Worm (Caenorhabditis elegans): ENCODE data around the gene Y49F6B.19.

Y49F6B.19 gene

ce11 chrII:3516175-3516574 is 4.0 kb upstream of the Y49F6B.19 start:
- TF ChIP-seq tbx-8 (GFP tag; optimal IDR thresholded peaks at IDR 0.05) (no peak), sem-2 (GFP tag; optimal IDR thresholded peaks at IDR 0.05) (no peak), zip-8 (tag; optimal IDR thresholded peaks at IDR 0.05) (no peak), hlh-1 (tag; optimal IDR thresholded peaks at IDR 0.05) (no peak), drap-1 (GFP tag; optimal IDR thresholded peaks at IDR 0.05) (no peak), lsy-2 (tag; optimal IDR thresholded peaks at IDR 0.05) (no peak), ces-1 (GFP tag; optimal IDR thresholded peaks at IDR 0.05) (no peak), unc-39 (tag; optimal IDR thresholded peaks at IDR 0.05) (no peak), pha-4 (tag; optimal IDR thresholded peaks at IDR 0.05) (no peak), ceh-39 (tag; optimal IDR thresholded peaks at IDR 0.05) (no peak), elt-3 (tag; optimal IDR thresholded peaks at IDR 0.05) (no peak), sptf-1 (tag; optimal IDR thresholded peaks at IDR 0.05) (no peak)

ce11 chrII:3515384-3516053 is 3.4 kb upstream of the Y49F6B.19 start, which contains the start of the genes Y49F6B.14 and clec-125:
Gene Y49F6B.14, minus strand, starts transcription at chrII:3515484.
Gene clec-125, plus strand, starts transcription at chrII:3516003.
- TF ChIP-seq bed-3 (GFP tag; optimal IDR thresholded peaks at IDR 0.05) (no peak), cnd-1 (tag; optimal IDR thresholded peaks at IDR 0.05) (no peak), mep-1 (tag; optimal IDR thresholded peaks at IDR 0.05) (no peak), sem-2 (GFP tag; optimal IDR thresholded peaks at IDR 0.05) (no peak), nhr-237 (tag; optimal IDR thresholded peaks at IDR 0.05) (no peak), lin-13 (tag; optimal IDR thresholded peaks at IDR 0.05) (no peak), ces-1 (GFP tag; optimal IDR thresholded peaks at IDR 0.05) (no peak)

DNA sequence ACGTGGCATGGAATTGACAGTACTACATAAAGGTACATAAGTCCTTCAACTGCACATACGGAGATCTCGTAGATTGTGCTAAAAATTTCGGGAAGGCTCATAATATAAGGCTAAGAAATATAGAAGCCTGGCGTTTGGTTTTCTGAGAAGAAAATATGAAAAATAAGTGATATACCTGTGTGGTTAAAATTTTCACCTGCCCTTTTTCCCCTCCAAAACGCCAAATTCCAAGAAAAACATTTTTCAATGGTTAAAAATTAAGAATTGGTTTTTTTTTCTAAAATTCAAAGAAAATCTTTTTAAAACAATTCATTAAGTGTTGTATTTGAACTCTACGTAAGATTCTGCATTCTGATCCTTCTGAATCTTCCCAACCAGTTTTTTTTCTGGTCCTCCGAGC is 2.5 kb upstream of the Y49F6B.19 start, which contains the start of gene srz-5:
Gene srz-5, minus strand, starts transcription at position 101 of the 400 bp plus-strand sequence.
- TF ChIP-seq ceh-43 (GFP tag; optimal IDR thresholded peaks at IDR 0.05) (no peak), zip-8 (tag; optimal IDR thresholded peaks at IDR 0.05) (no peak), mab-5 (tag; optimal IDR thresholded peaks at IDR 0.05) (no peak)

DNA sequence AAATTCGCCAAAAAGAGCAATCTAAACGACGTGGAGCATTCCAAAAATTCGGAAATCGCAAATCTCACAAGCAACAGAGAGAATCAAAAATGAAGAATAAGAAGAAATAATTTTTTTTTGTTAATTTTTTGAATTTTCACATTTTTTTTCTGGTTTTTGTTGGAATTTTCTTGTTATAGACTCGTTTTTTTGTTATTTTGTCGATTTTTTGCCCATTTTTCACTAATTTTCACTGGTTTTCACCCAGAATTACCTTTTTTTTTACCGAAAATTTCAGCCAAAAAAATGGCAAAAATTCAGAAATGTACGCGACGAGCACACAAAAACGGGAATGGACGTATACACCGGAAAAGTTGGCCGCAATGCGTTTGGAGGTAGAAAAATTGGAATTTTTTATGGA is 7.4 kb downstream of the Y49F6B.19 start, which contains the start of gene cyh-1:
Gene cyh-1, plus strand, starts transcription at position 301 of the 400 bp plus-strand sequence.
- TF ChIP-seq lin-13 (tag; optimal IDR thresholded peaks at IDR 0.05) (no peak), pha-4 (tag; optimal IDR thresholded peaks at IDR 0.05) (no peak), lsy-2 (tag; optimal IDR thresholded peaks at IDR 0.05) (no peak), cnd-1 (tag; optimal IDR thresholded peaks at IDR 0.05) (no peak), tbx-8 (GFP tag; optimal IDR thresholded peaks at IDR 0.05) (no peak), ces-1 (GFP tag; optimal IDR thresholded peaks at IDR 0.05) (no peak), bed-3 (GFP tag; optimal IDR thresholded peaks at IDR 0.05) (no peak), lin-32 (GFP tag; optimal IDR thresholded peaks at IDR 0.05) (no peak), unc-39 (tag; optimal IDR thresholded peaks at IDR 0.05) (no peak), ham-2 (GFP tag; optimal IDR thresholded peaks at IDR 0.05) (no peak), ztf-11 (tag; optimal IDR thresholded peaks at IDR 0.05) (no peak)

DNA sequence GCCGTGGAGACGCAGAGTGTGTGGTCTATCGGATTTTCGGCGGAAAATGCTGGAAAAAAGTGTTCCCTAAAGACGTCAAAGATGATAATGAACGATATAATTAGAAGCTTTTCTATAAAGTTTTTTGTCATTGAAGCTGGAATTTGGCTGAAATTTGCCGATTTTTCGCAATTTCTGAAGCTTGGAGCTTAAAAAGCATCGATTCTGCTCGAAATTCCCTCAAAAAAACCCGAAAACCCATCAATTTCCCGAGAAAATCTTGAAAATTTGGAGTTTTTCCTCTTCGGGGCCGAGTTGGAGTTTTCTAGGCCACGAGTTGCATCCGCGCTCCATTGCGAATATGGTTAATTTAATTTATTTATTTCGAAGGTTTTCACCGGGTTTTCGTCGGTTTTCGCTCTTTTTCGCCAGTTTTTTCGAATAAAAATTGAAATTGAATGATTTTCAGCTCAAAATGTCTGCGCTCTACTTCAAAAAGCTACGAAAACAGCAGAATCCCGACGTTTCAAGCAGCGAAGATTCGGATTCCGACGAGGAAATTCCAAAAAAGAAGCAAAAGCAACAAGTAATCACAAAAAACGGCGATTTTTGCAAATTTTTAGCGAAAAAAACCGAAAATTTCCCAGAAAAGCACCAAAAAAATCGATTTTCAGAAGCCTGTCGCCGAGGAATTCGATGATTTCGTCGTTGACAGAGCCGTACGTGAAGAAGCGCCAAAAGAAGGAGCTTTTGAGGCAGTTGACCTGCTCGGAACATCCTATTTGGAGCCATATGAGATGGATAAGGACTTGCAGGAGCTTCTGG is 9.4 kb downstream of the Y49F6B.19 start, which contains the start of the genes col-71 and Y49F6B.2:
Gene col-71, minus strand, starts transcription at position 51 of the 804 bp plus-strand sequence.
Gene Y49F6B.2, plus strand, starts transcription at position 449 of the 804 bp plus-strand sequence.
- TF ChIP-seq flh-1 (GFP tag; optimal IDR thresholded peaks at IDR 0.05) = no peak
- TF ChIP-seq hlh-1 (tag; optimal IDR thresholded peaks at IDR 0.05) = no peak
- peak; percentile 99 for TF ChIP-seq ces-1 (GFP tag; optimal IDR thresholded peaks at IDR 0.05)
- TF ChIP-seq unc-120 (tag; optimal IDR thresholded peaks at IDR 0.05; ENCODE audit: poor library complexity, severe bottlenecking) = peak; percentile 25
- no peak for TF ChIP-seq ham-2 (GFP tag; optimal IDR thresholded peaks at IDR 0.05)
- no peak for TF ChIP-seq blmp-1 (tag; optimal IDR thresholded peaks at IDR 0.05)
- no peak for TF ChIP-seq snpc-4 (tag; optimal IDR thresholded peaks at IDR 0.05)
- peak; percentile 51 for TF ChIP-seq lsy-2 (tag; optimal IDR thresholded peaks at IDR 0.05)
- TF ChIP-seq nhr-2 (tag; optimal IDR thresholded peaks at IDR 0.05) = no peak
- TF ChIP-seq M03D4.4 (tag; optimal IDR thresholded peaks at IDR 0.05) = no peak
- TF ChIP-seq lin-13 (tag; optimal IDR thresholded peaks at IDR 0.05) = peak; percentile 73
- TF ChIP-seq ceh-43 (GFP tag; optimal IDR thresholded peaks at IDR 0.05) = peak; percentile 5
- peak; percentile 46 for TF ChIP-seq pha-4 (tag; optimal IDR thresholded peaks at IDR 0.05)
- TF ChIP-seq sem-2 (GFP tag; optimal IDR thresholded peaks at IDR 0.05) = no peak
- TF ChIP-seq mab-5 (tag; optimal IDR thresholded peaks at IDR 0.05) = peak; percentile 65
- TF ChIP-seq nhr-12 (tag; optimal IDR thresholded peaks at IDR 0.05) = no peak
- TF ChIP-seq nhr-237 (tag; optimal IDR thresholded peaks at IDR 0.05) = peak; percentile 46
- TF ChIP-seq nhr-76 (tag; optimal IDR thresholded peaks at IDR 0.05) = no peak
- peak; percentile 21 for TF ChIP-seq tbx-8 (GFP tag; optimal IDR thresholded peaks at IDR 0.05)
- TF ChIP-seq sptf-1 (tag; optimal IDR thresholded peaks at IDR 0.05) = peak; percentile 68
- peak; percentile 48 for TF ChIP-seq cnd-1 (tag; optimal IDR thresholded peaks at IDR 0.05)
- peak; percentile 5 for TF ChIP-seq ceh-39 (tag; optimal IDR thresholded peaks at IDR 0.05)
- TF ChIP-seq drap-1 (GFP tag; optimal IDR thresholded peaks at IDR 0.05) = no peak
- no peak for TF ChIP-seq elt-3 (tag; optimal IDR thresholded peaks at IDR 0.05)
- TF ChIP-seq ztf-11 (tag; optimal IDR thresholded peaks at IDR 0.05) = no peak
- no peak for TF ChIP-seq elt-1 (tag; optimal IDR thresholded peaks at IDR 0.05; ENCODE audit: borderline replicate concordance, insufficient read depth)
- no peak for TF ChIP-seq lin-32 (GFP tag; optimal IDR thresholded peaks at IDR 0.05)
- peak; percentile 9 for TF ChIP-seq bed-3 (GFP tag; optimal IDR thresholded peaks at IDR 0.05)
- no peak for TF ChIP-seq unc-62 (GFP tag; optimal IDR thresholded peaks at IDR 0.05)
- TF ChIP-seq zip-8 (tag; optimal IDR thresholded peaks at IDR 0.05) = no peak
- no peak for TF ChIP-seq nhr-28 (tag; optimal IDR thresholded peaks at IDR 0.05)
- TF ChIP-seq mep-1 (tag; optimal IDR thresholded peaks at IDR 0.05) = peak; percentile 58
- peak; percentile 53 for TF ChIP-seq mls-2 (tag; optimal IDR thresholded peaks at IDR 0.05)
